Fruit fly (Drosophila melanogaster): ENCODE data around the gene CG31810.

Gene CG31810

DNA sequence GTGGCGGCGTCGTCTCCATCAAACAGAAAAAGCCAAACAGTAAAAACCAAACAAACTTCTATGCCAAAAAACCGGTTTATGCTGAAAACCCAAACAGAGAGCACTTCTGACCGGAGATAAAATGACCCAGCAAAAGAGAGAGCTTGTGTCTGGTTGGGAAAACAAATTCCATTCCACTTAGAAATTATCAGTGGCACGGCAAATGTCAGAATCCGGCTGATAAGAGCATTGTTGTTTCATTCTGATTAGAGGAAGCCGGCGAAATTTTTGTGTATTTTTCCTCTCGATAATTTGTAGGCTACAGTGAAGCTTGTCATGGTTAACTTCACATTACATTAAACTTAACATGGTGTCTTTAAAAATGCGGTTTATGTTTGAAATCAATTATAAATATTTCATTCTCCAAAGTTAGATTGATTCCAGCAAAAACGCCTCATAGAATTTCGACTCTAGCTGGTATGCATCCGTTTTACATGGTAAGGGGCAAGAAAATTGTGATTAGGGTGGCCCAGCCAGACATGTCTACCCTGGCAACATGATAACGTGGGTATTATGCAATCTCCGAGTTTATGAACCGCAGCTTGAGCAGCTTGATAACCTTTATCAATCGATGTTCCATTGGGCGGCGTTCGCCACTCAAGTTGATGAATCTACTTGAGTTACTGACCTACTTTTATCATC lies 34.6 kb downstream of the CG31810 start (continued):
- no peak for TF ChIP-seq esg (GFP tag; conservative IDR thresholded peaks at IDR 0.05)
- peak; percentile 30 to 37 for TF ChIP-seq Trl (optimal IDR thresholded peaks at IDR 0.05)
- TF ChIP-seq Trl (GFP tag; optimal IDR thresholded peaks at IDR 0.05): no peak
- TF ChIP-seq Oli (tag; optimal IDR thresholded peaks at IDR 0.05): peak; percentile 16
- no peak for TF ChIP-seq CG4360 (GFP tag; IDR thresholded peaks at IDR 0.05)
- peak; percentile 62; the same call in 1 of the 3 replicates for TF ChIP-seq CG6175 (GFP tag; IDR thresholded peaks at IDR 0.05)
- no peak for TF ChIP-seq TFAM (GFP tag; optimal IDR thresholded peaks at IDR 0.05)
- no peak for TF ChIP-seq MESR4 (GFP tag; optimal IDR thresholded peaks at IDR 0.05)
- no peak for TF ChIP-seq CG4424 (GFP tag; optimal IDR thresholded peaks at IDR 0.05)
- no peak for TF ChIP-seq CG8281 (tag; optimal IDR thresholded peaks at IDR 0.05)
- no peak for TF ChIP-seq Sox100B (GFP tag; optimal IDR thresholded peaks at IDR 0.05)
- no peak for TF ChIP-seq CG6254 (GFP tag; optimal IDR thresholded peaks at IDR 0.05)
- TF ChIP-seq eyg (GFP tag; optimal IDR thresholded peaks at IDR 0.05): no peak
- TF ChIP-seq CG2116 (GFP tag; optimal IDR thresholded peaks at IDR 0.05): no peak
- no peak for TF ChIP-seq CG5953 (GFP tag; IDR thresholded peaks at IDR 0.05)
- no peak for TF ChIP-seq CG12744 (GFP tag; optimal IDR thresholded peaks at IDR 0.05)
- TF ChIP-seq CG18476 (GFP tag; optimal IDR thresholded peaks at IDR 0.05): no peak
- no peak for TF ChIP-seq CG17361 (GFP tag; IDR thresholded peaks at IDR 0.05)
- TF ChIP-seq wek (GFP tag; optimal IDR thresholded peaks at IDR 0.05): no peak
- no peak for TF ChIP-seq CG4282 (GFP tag; optimal IDR thresholded peaks at IDR 0.05)
- TF ChIP-seq sim (GFP tag; IDR thresholded peaks at IDR 0.05): no peak
- no peak for TF ChIP-seq CG15514 (GFP tag; optimal IDR thresholded peaks at IDR 0.05)
- no peak for TF ChIP-seq CG3847 (GFP tag; IDR thresholded peaks at IDR 0.05)
- no peak for TF ChIP-seq Awh (GFP tag; IDR thresholded peaks at IDR 0.05)
- no peak for TF ChIP-seq gfzf (GFP tag; optimal IDR thresholded peaks at IDR 0.05)
- no peak for TF ChIP-seq ac (GFP tag; optimal IDR thresholded peaks at IDR 0.05)
- TF ChIP-seq cg (GFP tag; optimal IDR thresholded peaks at IDR 0.05): no peak
- no peak for TF ChIP-seq CG15479 (GFP tag; optimal IDR thresholded peaks at IDR 0.05)
- no peak for TF ChIP-seq CG7928 (GFP tag; optimal IDR thresholded peaks at IDR 0.05)
- TF ChIP-seq Hr51 (GFP tag; optimal IDR thresholded peaks at IDR 0.05): peak in 1 of 2 experiments; percentile 37
- no peak for TF ChIP-seq sc (optimal IDR thresholded peaks at IDR 0.05)
- TF ChIP-seq sc (GFP tag; optimal IDR thresholded peaks at IDR 0.05): no peak
- peak; percentile 31 for TF ChIP-seq exex (tag; optimal IDR thresholded peaks at IDR 0.05)
- no peak for TF ChIP-seq CG18619 (GFP tag; optimal IDR thresholded peaks at IDR 0.05)
- TF ChIP-seq unpg (GFP tag; optimal IDR thresholded peaks at IDR 0.05): peak; percentile 28
- no peak for TF ChIP-seq klu (GFP tag; IDR thresholded peaks at IDR 0.05)
- peak; percentile 37; the same call in 2 of the 3 replicates for TF ChIP-seq row (GFP tag; IDR thresholded peaks at IDR 0.05)
- no peak for TF ChIP-seq CG17612 (GFP tag; IDR thresholded peaks at IDR 0.05)
- no peak for TF ChIP-seq cas (GFP tag; IDR thresholded peaks at IDR 0.05)
- TF ChIP-seq Doc3 (GFP tag; IDR thresholded peaks at IDR 0.05; ENCODE audit: partially characterized antibody): no peak
- TF ChIP-seq sd (tag; optimal IDR thresholded peaks at IDR 0.05): peak; percentile 86
- TF ChIP-seq D19B (GFP tag; optimal IDR thresholded peaks at IDR 0.05): no peak
- no peak for TF ChIP-seq abd-A (tag; optimal IDR thresholded peaks at IDR 0.05)
- TF ChIP-seq sima (GFP tag; optimal IDR thresholded peaks at IDR 0.05): no peak
- no peak for TF ChIP-seq rib (GFP tag; IDR thresholded peaks at IDR 0.05)
- TF ChIP-seq grn (GFP tag; optimal IDR thresholded peaks at IDR 0.05): peak; percentile 48
- peak; percentile 32 for TF ChIP-seq Sox102F (GFP tag; optimal IDR thresholded peaks at IDR 0.05)
- peak; percentile 22 for TF ChIP-seq CG34376 (GFP tag; optimal IDR thresholded peaks at IDR 0.05)
- TF ChIP-seq CG15696 (tag; optimal IDR thresholded peaks at IDR 0.05): no peak
- TF ChIP-seq fd96Cb (tag; optimal IDR thresholded peaks at IDR 0.05): no peak
- no peak for TF ChIP-seq disco-r (GFP tag; optimal IDR thresholded peaks at IDR 0.05)
